Worm (Caenorhabditis elegans) whole organism, young adult: Measurements from ENCODE around the gene egl-13.

Experiments used
- dpl-1 ChIP-seq: fragments of 150-350 bp; optimal IDR thresholded peaks from 2 replicates; lab custom pipeline; 2014; ENCODE audit warnings: missing biosample characterization, missing genetic modification reagents, missing genetic modification characterization
- egrh-3 ChIP-seq: fragments of 200-800 bp; sonication (Bioruptor generic); IDR thresholded peaks from 2 replicates; pipeline ENCODE4 v1.3.6; 2022; ENCODE audit warnings: missing genetic modification reagents, missing genetic modification characterization, missing compliant biosample characterization

DNA sequence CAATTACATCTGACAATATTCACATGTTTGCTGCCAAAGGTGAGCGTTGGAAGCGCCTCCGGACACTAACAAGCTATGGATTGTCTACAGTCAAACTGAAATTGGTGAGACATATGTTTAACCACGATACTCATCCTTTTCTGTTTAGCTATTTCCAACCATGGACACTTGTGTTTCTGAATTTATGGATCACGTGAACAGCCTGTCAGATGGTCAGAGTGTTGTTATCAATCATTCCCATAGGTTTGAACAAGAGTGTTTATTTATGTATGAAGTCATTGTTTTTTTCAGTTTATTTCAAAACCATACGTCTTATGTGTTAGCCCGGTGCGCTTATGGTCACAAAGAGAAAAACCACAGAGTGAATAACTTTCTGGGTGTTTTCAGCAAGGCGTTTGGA, 51.7 kb downstream of the egl-13 start:
- no peak for TF ChIP-seq egrh-3 (GFP tag; lab: Robert Waterston, UW)
- no peak for TF ChIP-seq dpl-1
